Fruit fly (Drosophila melanogaster): ENCODE measurements around the gene CG9427.

Gene CG9427

dm6 chr3R:9581089-9581520 lies 45.6 kb downstream of the CG9427 start, which contains the start of gene CG8301 (continued):
- TF ChIP-seq cad (GFP tag; optimal IDR thresholded peaks at IDR 0.05) (no peak), CG11247 (GFP tag; IDR thresholded peaks at IDR 0.05) (no peak), Poxn (GFP tag; IDR thresholded peaks at IDR 0.05) (no peak), kni (GFP tag; optimal IDR thresholded peaks at IDR 0.05) (no peak), CG12744 (GFP tag; optimal IDR thresholded peaks at IDR 0.05) (peak; percentile 4), CG2712 (tag; optimal IDR thresholded peaks at IDR 0.05) (peak; percentile 43), NK7.1 (GFP tag; optimal IDR thresholded peaks at IDR 0.05) (no peak), E2f2 (GFP tag; IDR thresholded peaks at IDR 0.05) (peak; percentile 28; the same call in 1 of the 2 replicates), CG6689 (GFP tag; IDR thresholded peaks at IDR 0.05) (no peak), CG3163 (GFP tag; optimal IDR thresholded peaks at IDR 0.05) (no peak), Chrac-16 (GFP tag; optimal IDR thresholded peaks at IDR 0.05) (no peak), kay (GFP tag; optimal IDR thresholded peaks at IDR 0.05) (no peak), Med (GFP tag) (no peak), CG10267 (tag; optimal IDR thresholded peaks at IDR 0.05) (peak; percentile 12), repo (GFP tag; optimal IDR thresholded peaks at IDR 0.05) (no peak), CG4282 (GFP tag; optimal IDR thresholded peaks at IDR 0.05) (no peak), CG13894 (tag; optimal IDR thresholded peaks at IDR 0.05) (no peak), gfzf (GFP tag; optimal IDR thresholded peaks at IDR 0.05) (no peak), CG2120 (GFP tag; optimal IDR thresholded peaks at IDR 0.05) (peak; percentile 60), az2 (GFP tag; optimal IDR thresholded peaks at IDR 0.05) (peak; percentile 5), Lhr (GFP tag; optimal IDR thresholded peaks at IDR 0.05) (no peak)

- TF ChIP-seq CG11504 (tag; optimal IDR thresholded peaks at IDR 0.05) (peak; percentile 87), Aef1 (GFP tag; IDR thresholded peaks at IDR 0.05) (peak; percentile 85), Nf-YC (tag; optimal IDR thresholded peaks at IDR 0.05) (peak; percentile 89), CG4328 (GFP tag; optimal IDR thresholded peaks at IDR 0.05) (peak; percentile 97), ap (GFP tag; IDR thresholded peaks at IDR 0.05) (peak; percentile 82), yki (optimal IDR thresholded peaks at IDR 0.05) (no peak), CG13894 (tag; optimal IDR thresholded peaks at IDR 0.05) (peak; percentile 91), Nf-YA (GFP tag; IDR thresholded peaks at IDR 0.05) (peak; percentile 61; the same call in 1 of the 2 replicates), Chrac-16 (GFP tag; optimal IDR thresholded peaks at IDR 0.05) (peak; percentile 88), CG1233 (GFP tag; optimal IDR thresholded peaks at IDR 0.05) (peak; percentile 96), CG34422 (GFP tag; IDR thresholded peaks at IDR 0.05) (peak; percentile 88), CG11723 (GFP tag; optimal IDR thresholded peaks at IDR 0.05) (peak; percentile 93), ham (GFP tag; IDR thresholded peaks at IDR 0.05) (peak; percentile 63; the same call in 1 of the 2 replicates), CG9817 (tag; optimal IDR thresholded peaks at IDR 0.05) (peak; percentile 94), Oli (tag; optimal IDR thresholded peaks at IDR 0.05) (peak; percentile 84), Hr78 (GFP tag; optimal IDR thresholded peaks at IDR 0.05) (peak in 1 of 2 experiments; percentile 54), Elba2 (GFP tag; optimal IDR thresholded peaks at IDR 0.05) (peak; percentile 5), CG11085 (GFP tag; IDR thresholded peaks at IDR 0.05) (peak; percentile 93), CG32772 (GFP tag; IDR thresholded peaks at IDR 0.05) (peak; percentile 88), CG43689 (GFP tag; IDR thresholded peaks at IDR 0.05) (peak; percentile 70), Abd-B (GFP tag; optimal IDR thresholded peaks at IDR 0.05) (peak; percentile 90), Bgb (GFP tag; IDR thresholded peaks at IDR 0.05; ENCODE audit: partially characterized antibody) (peak; percentile 78), sd (tag; optimal IDR thresholded peaks at IDR 0.05) (peak; percentile 77), ranshi (GFP tag; IDR thresholded peaks at IDR 0.05) (peak; percentile 85), CG3847 (GFP tag; IDR thresholded peaks at IDR 0.05) (peak; percentile 93), tll (GFP tag; optimal IDR thresholded peaks at IDR 0.05) (peak; percentile 37 to 79), Dbx (GFP tag; IDR thresholded peaks at IDR 0.05) (peak; percentile 93), Eip74EF (GFP tag; optimal IDR thresholded peaks at IDR 0.05) (peak in 1 of 2 experiments; percentile 76), bigmax (GFP tag; optimal IDR thresholded peaks at IDR 0.05) (peak; percentile 69), trem (tag; optimal IDR thresholded peaks at IDR 0.05) (peak; percentile 100)
Observed at dm6 chr3R:9577382-9578137, 49.2 kb downstream of the CG9427 start, which contains the start of the genes Kap-alpha3 and Son. TSS of gene Kap-alpha3 (minus strand) at chr3R:9577733. TSS of gene Son (plus strand) at chr3R:9578042.

All from whole organism, embryonic.